Worm (Caenorhabditis elegans): Measurements from ENCODE around the gene B0564.2.

- TF ChIP-seq unc-39 (tag; optimal IDR thresholded peaks at IDR 0.05) (no peak), jun-1 (tag; optimal IDR thresholded peaks at IDR 0.05) (no peak), saeg-2 (GFP tag; IDR thresholded peaks at IDR 0.05) (no peak), ama-1 (optimal IDR thresholded peaks at IDR 0.05) (no peak), D1046.2 (GFP tag; IDR thresholded peaks at IDR 0.05) (no peak), fos-1 (tag; optimal IDR thresholded peaks at IDR 0.05) (no peak)
These were observed 20.3 kb downstream of the B0564.2 start for ce11 chrIV:13127720-13128119.
